Worm (Caenorhabditis elegans): ENCODE data around the gene T23E7.2.

DNA sequence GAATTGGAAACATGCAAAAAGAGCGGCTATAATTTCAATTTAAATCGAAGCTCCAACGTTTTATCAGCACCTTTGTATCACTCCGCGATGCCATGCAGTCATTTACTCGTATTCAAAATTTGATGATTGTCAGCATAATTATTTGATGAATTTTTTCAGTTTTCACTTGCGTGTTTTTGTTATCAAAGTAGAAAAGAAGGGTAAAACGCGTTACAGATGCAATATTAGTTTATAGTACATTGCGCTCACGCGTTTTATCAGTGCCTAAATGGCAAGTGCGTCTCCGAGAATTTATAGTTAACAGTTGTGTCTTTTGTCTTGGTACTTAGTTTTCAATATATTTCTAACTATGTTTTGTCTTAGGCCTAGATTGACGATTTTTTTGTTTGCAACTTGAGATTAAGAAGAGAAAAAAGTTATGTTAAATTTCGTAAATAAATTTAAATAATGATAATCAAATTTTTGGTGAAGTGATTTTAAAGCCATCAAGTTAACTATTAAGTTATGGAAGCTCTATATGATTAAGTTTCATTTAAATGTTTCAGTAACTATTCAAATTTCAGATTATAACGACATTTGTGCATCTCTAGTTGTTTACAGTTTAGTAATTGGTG, 23.9 kb downstream of the T23E7.2 start, which contains the start of gene cgt-2:
- no peak for TF ChIP-seq lsy-2 (tag; optimal IDR thresholded peaks at IDR 0.05)
- no peak for TF ChIP-seq elt-3 (tag; optimal IDR thresholded peaks at IDR 0.05)
- no peak for TF ChIP-seq hlh-1 (tag; optimal IDR thresholded peaks at IDR 0.05)
- no peak for TF ChIP-seq ztf-11 (tag; optimal IDR thresholded peaks at IDR 0.05)
- no peak for TF ChIP-seq unc-39 (tag; optimal IDR thresholded peaks at IDR 0.05)
- TF ChIP-seq snpc-4 (tag; optimal IDR thresholded peaks at IDR 0.05): no peak
- no peak for TF ChIP-seq mab-5 (tag; optimal IDR thresholded peaks at IDR 0.05)
- TF ChIP-seq blmp-1 (tag; optimal IDR thresholded peaks at IDR 0.05): no peak
- no peak for TF ChIP-seq nhr-76 (tag; optimal IDR thresholded peaks at IDR 0.05)
- TF ChIP-seq nhr-2 (tag; optimal IDR thresholded peaks at IDR 0.05): no peak
- no peak for TF ChIP-seq ces-1 (GFP tag; optimal IDR thresholded peaks at IDR 0.05)
- no peak for TF ChIP-seq unc-62 (GFP tag; optimal IDR thresholded peaks at IDR 0.05)
- no peak for TF ChIP-seq pha-4 (tag; optimal IDR thresholded peaks at IDR 0.05)
